Fruit fly (Drosophila melanogaster) whole organism, embryonic: ENCODE results near the gene Unc-115a.

Experiments
- Ada2b ChIP-seq: fragments of 200-800 bp; sonication (Bioruptor generic); IDR thresholded peaks from 2 replicates; pipeline ENCODE4 v1.3.6; 2022; ENCODE audit warnings: missing biosample characterization, missing genetic modification characterization
- Bgb ChIP-seq: fragments of 200-800 bp; sonication (Bioruptor generic); IDR thresholded peaks from 2 replicates; pipeline ENCODE4 v1.3.6; 2022; ENCODE audit warnings: missing biosample characterization, missing genetic modification characterization; ENCODE audit not compliant: partially characterized antibody
- C15 ChIP-seq: fragments of 200-800 bp; sonication (Bioruptor generic); IDR thresholded peaks from 3 replicates; pipeline ENCODE4 v1.3.6; 2022; ENCODE audit warnings: missing biosample characterization, missing genetic modification characterization
- CG10431 ChIP-seq: fragments of 200-800 bp; sonication (Bioruptor generic); optimal IDR thresholded peaks from 3 replicates; lab custom pipeline; 2018; ENCODE audit warnings: missing biosample characterization, mild to moderate bottlenecking, missing genetic modification characterization
- CG10959 ChIP-seq: fragments of 200-800 bp; sonication (Bioruptor generic); IDR thresholded peaks from 2 replicates; pipeline ENCODE4 v1.3.6; 2022; ENCODE audit warnings: missing biosample characterization, missing genetic modification characterization
- CG13287 ChIP-seq: fragments of 200-800 bp; sonication (Bioruptor generic); IDR thresholded peaks from 2 replicates; pipeline ENCODE4 v1.3.6; 2022; ENCODE audit warnings: missing biosample characterization, missing genetic modification characterization; ENCODE audit not compliant: partially characterized antibody
- CG13296 ChIP-seq: fragments of 200-800 bp; sonication (Bioruptor generic); optimal IDR thresholded peaks from 3 replicates; lab custom pipeline; 2018; ENCODE audit warnings: missing biosample characterization, mild to moderate bottlenecking, missing genetic modification characterization
- CG14710 ChIP-seq: fragments of 200-800 bp; sonication (Bioruptor generic); optimal IDR thresholded peaks from 3 replicates; lab custom pipeline; 2019; ENCODE audit warnings: missing biosample characterization, mild to moderate bottlenecking, missing genetic modification characterization, moderate library complexity
- CG1529 ChIP-seq: fragments of 200-800 bp; sonication (Bioruptor generic); optimal IDR thresholded peaks from 3 replicates; lab custom pipeline; 2018; ENCODE audit warnings: missing biosample characterization, missing genetic modification characterization
- CG16813 ChIP-seq: fragments of 200-800 bp; sonication (Bioruptor generic); IDR thresholded peaks from 3 replicates; pipeline ENCODE4 v1.3.6; 2022; ENCODE audit warnings: missing biosample characterization, missing genetic modification characterization; ENCODE audit not compliant: partially characterized antibody
- CG3407 ChIP-seq: fragments of 200-800 bp; sonication (Bioruptor generic); optimal IDR thresholded peaks from 2 replicates; lab custom pipeline; 2018; ENCODE audit warnings: missing biosample characterization, mild to moderate bottlenecking, missing genetic modification characterization
- CG6854 ChIP-seq: fragments of 200-800 bp; sonication (Bioruptor generic); optimal IDR thresholded peaks from 3 replicates; lab custom pipeline; 2017; ENCODE audit warnings: missing biosample characterization, mild to moderate bottlenecking, missing genetic modification characterization
- CG7357 ChIP-seq: fragments of 200-800 bp; sonication (Bioruptor generic); IDR thresholded peaks from 3 replicates; pipeline ENCODE4 v1.3.6; 2022; ENCODE audit warnings: missing biosample characterization, missing genetic modification characterization
- CG9437 ChIP-seq: fragments of 200-800 bp; sonication (Bioruptor generic); optimal IDR thresholded peaks from 2 replicates; lab custom pipeline; 2018; ENCODE audit warnings: missing biosample characterization, mild to moderate bottlenecking, missing genetic modification characterization
- CG9876 ChIP-seq: fragments of 200-800 bp; sonication (Bioruptor generic); optimal IDR thresholded peaks from 2 replicates; lab custom pipeline; 2016; ENCODE audit warnings: missing biosample characterization, missing genetic modification characterization
- CHES-1-like ChIP-seq: fragments of 200-800 bp; sonication (Bioruptor generic); optimal IDR thresholded peaks from 2 replicates; lab custom pipeline; 2016; ENCODE audit warnings: missing biosample characterization, missing genetic modification characterization
- Dll ChIP-seq: fragments of 200-800 bp; sonication (Bioruptor generic); IDR thresholded peaks from 4 replicates; pipeline ENCODE4 v1.3.6; 2022; ENCODE audit warnings: missing biosample characterization, missing genetic modification characterization; ENCODE audit not compliant: partially characterized antibody
- Gsc ChIP-seq: fragments of 200-800 bp; sonication (Bioruptor generic); IDR thresholded peaks from 2 replicates; pipeline ENCODE4 v1.3.6; 2022; ENCODE audit warnings: missing biosample characterization, missing genetic modification characterization
- HLH4C ChIP-seq: fragments of 200-800 bp; sonication (Bioruptor generic); IDR thresholded peaks from 3 replicates; pipeline ENCODE4 v1.3.6; 2022; ENCODE audit warnings: missing biosample characterization, missing genetic modification characterization; ENCODE audit not compliant: partially characterized antibody
- MESR4 ChIP-seq: fragments of 200-800 bp; sonication (Bioruptor generic); optimal IDR thresholded peaks from 2 replicates; lab custom pipeline; 2018; ENCODE audit warnings: missing biosample characterization, mild to moderate bottlenecking, missing genetic modification characterization, moderate library complexity
- Mrtf ChIP-seq: fragments of 200-800 bp; sonication (Bioruptor generic); IDR thresholded peaks from 3 replicates; pipeline ENCODE4 v1.3.6; 2022; ENCODE audit warnings: missing biosample characterization, missing genetic modification characterization
- NC2α ChIP-seq: fragments of 200-800 bp; sonication (Bioruptor generic); optimal IDR thresholded peaks from 2 replicates; lab custom pipeline; 2016; ENCODE audit warnings: missing biosample characterization, missing genetic modification characterization
- Nf-YA ChIP-seq: fragments of 200-800 bp; sonication (Bioruptor generic); IDR thresholded peaks from 2 replicates; pipeline ENCODE4 v1.3.6; 2022; ENCODE audit warnings: missing biosample characterization, missing genetic modification characterization
- Side ChIP-seq: fragments of 200-800 bp; sonication (Bioruptor generic); optimal IDR thresholded peaks from 2 replicates; lab custom pipeline; 2016; ENCODE audit warnings: missing biosample characterization, missing genetic modification characterization
- Six4 ChIP-seq: fragments of 200-800 bp; sonication (Bioruptor generic); optimal IDR thresholded peaks from 2 replicates; lab custom pipeline; 2016; ENCODE audit warnings: missing biosample characterization, missing genetic modification characterization
- Sry-β ChIP-seq: fragments of 200-800 bp; sonication (Bioruptor generic); optimal IDR thresholded peaks from 2 replicates; lab custom pipeline; 2018; ENCODE audit warnings: missing biosample characterization, mild to moderate bottlenecking, missing genetic modification characterization, moderate library complexity
- Stat92E ChIP-seq, 3 experiments: fragments of >200 bp in 2 of 3; fragments of 200-800 bp in 1 of 3; sonication (Bioruptor generic) in 1 of 3; optimal IDR thresholded peaks; 2 replicates each; lab custom pipeline; 2017 to 2019; ENCODE audit warnings: missing biosample characterization in 3 of 3, missing genetic modification characterization in 3 of 3, mild to moderate bottlenecking in 1 of 3, moderate library complexity in 1 of 3
- Usf ChIP-seq: fragments of 200-800 bp; sonication (Bioruptor generic); optimal IDR thresholded peaks from 2 replicates; lab custom pipeline; 2017; ENCODE audit warnings: missing genotype, missing biosample characterization, missing genetic modification characterization
- Xbp1 ChIP-seq: fragments of 200-800 bp; sonication (Bioruptor generic); optimal IDR thresholded peaks from 3 replicates; lab custom pipeline; 2016; ENCODE audit warnings: missing biosample characterization, mild to moderate bottlenecking, missing genetic modification characterization
- YL-1 ChIP-seq: fragments of 200-800 bp; sonication (Bioruptor generic); optimal IDR thresholded peaks from 3 replicates; lab custom pipeline; 2017; ENCODE audit warnings: missing biosample characterization, mild to moderate bottlenecking, missing genetic modification characterization
- az2 ChIP-seq: fragments of 200-800 bp; sonication (Bioruptor generic); optimal IDR thresholded peaks from 3 replicates; lab custom pipeline; 2016; ENCODE audit warnings: missing biosample characterization, missing genetic modification characterization
- caup ChIP-seq: fragments of 200-800 bp; sonication (Bioruptor generic); optimal IDR thresholded peaks from 3 replicates; lab custom pipeline; 2017; ENCODE audit warnings: missing biosample characterization, mild to moderate bottlenecking, missing genetic modification characterization, moderate library complexity; ENCODE audit not compliant: severe bottlenecking
- crc ChIP-seq: fragments of 200-800 bp; sonication (Bioruptor generic); optimal IDR thresholded peaks from 2 replicates; lab custom pipeline; 2016; ENCODE audit warnings: missing biosample characterization, missing genetic modification characterization
- croc ChIP-seq: fragments of 200-800 bp; sonication (Bioruptor generic); conservative IDR thresholded peaks from 3 replicates; pipeline ENCODE4 v1.3.6; 2022; ENCODE audit warnings: missing biosample characterization, missing genetic modification characterization
- exex ChIP-seq: fragments of 200-800 bp; sonication (Bioruptor generic); optimal IDR thresholded peaks from 4 replicates; lab custom pipeline; 2018; ENCODE audit warnings: missing biosample characterization, mild to moderate bottlenecking, missing genetic modification characterization, moderate library complexity
- fd3F ChIP-seq: fragments of 200-800 bp; sonication (Bioruptor generic); optimal IDR thresholded peaks from 2 replicates; lab custom pipeline; 2018; ENCODE audit warnings: missing biosample characterization, mild to moderate bottlenecking, missing genetic modification characterization, moderate library complexity
- gcm2 ChIP-seq: fragments of 200-800 bp; sonication (Bioruptor generic); optimal IDR thresholded peaks from 2 replicates; lab custom pipeline; 2016; ENCODE audit warnings: missing biosample characterization, missing genetic modification characterization
- ham ChIP-seq: fragments of 200-800 bp; sonication (Bioruptor generic); IDR thresholded peaks from 2 replicates; pipeline ENCODE4 v1.3.6; 2022; ENCODE audit warnings: missing biosample characterization, missing genetic modification characterization
- lab ChIP-seq: fragments of 200-800 bp; sonication (Bioruptor generic); optimal IDR thresholded peaks from 3 replicates; lab custom pipeline; 2017; ENCODE audit warnings: missing biosample characterization, missing genetic modification characterization, mild to moderate bottlenecking, moderate library complexity, missing genetic modification reagents
- nom ChIP-seq: fragments of 200-800 bp; sonication (Bioruptor generic); optimal IDR thresholded peaks from 2 replicates; lab custom pipeline; 2017; ENCODE audit warnings: missing biosample characterization, missing genetic modification characterization, mild to moderate bottlenecking, moderate library complexity, missing genetic modification reagents
- ro ChIP-seq: fragments of 200-800 bp; sonication (Bioruptor generic); IDR thresholded peaks from 2 replicates; pipeline ENCODE4 v1.3.6; 2022; ENCODE audit warnings: missing biosample characterization, missing genetic modification characterization
- sens ChIP-seq: fragments of 200-800 bp; sonication (Bioruptor generic); peaks from one replicate; lab custom pipeline; 2016; ENCODE audit warnings: missing biosample characterization, missing genetic modification characterization
- seq ChIP-seq: fragments of 200-800 bp; sonication (Bioruptor generic); IDR thresholded peaks from 2 replicates; pipeline ENCODE4 v1.3.6; 2022; ENCODE audit warnings: missing biosample characterization, missing genetic modification characterization
- stwl ChIP-seq: fragments of 200-800 bp; sonication (Bioruptor generic); optimal IDR thresholded peaks from 3 replicates; lab custom pipeline; 2018; ENCODE audit warnings: missing biosample characterization, mild to moderate bottlenecking, missing genetic modification characterization, moderate library complexity
- tna ChIP-seq: fragments of 200-800 bp; sonication (Bioruptor generic); IDR thresholded peaks from 2 replicates; pipeline ENCODE4 v1.3.6; 2022; ENCODE audit warnings: missing biosample characterization, missing genetic modification characterization; ENCODE audit not compliant: partially characterized antibody
- twi ChIP-seq: fragments of 200-800 bp; optimal IDR thresholded peaks from 2 replicates; lab custom pipeline; 2019; ENCODE audit warnings: missing biosample characterization, mild to moderate bottlenecking, missing genetic modification characterization, moderate library complexity
- usp ChIP-seq: fragments of >200 bp; optimal IDR thresholded peaks from 2 replicates; lab custom pipeline; 2017; ENCODE audit warnings: missing biosample characterization, missing genetic modification characterization
- zen2 ChIP-seq: fragments of 200-800 bp; sonication (Bioruptor generic); IDR thresholded peaks from 3 replicates; pipeline ENCODE4 v1.3.6; 2022; ENCODE audit warnings: missing biosample characterization, missing genetic modification characterization; ENCODE audit not compliant: partially characterized antibody
- zfh1 ChIP-seq: fragments of 200-800 bp; sonication (Bioruptor generic); IDR thresholded peaks from 3 replicates; pipeline ENCODE4 v1.3.6; 2022; ENCODE audit warnings: missing biosample characterization, missing genetic modification characterization

The Unc-115a gene

dm6 chr3R:9679746-9680145 lies 25.5 kb downstream of the Unc-115a start, which contains the start of gene nmdyn-D7 (continued):
- TF ChIP-seq CG6854 (GFP tag; lab: Kevin White, UChicago) (no peak), sens (GFP tag; lab: Kevin White, UChicago) (peak; percentile 37), ham (GFP tag; lab: Robert Waterston, UW) (no peak), seq (GFP tag; lab: Robert Waterston, UW) (no peak), Side (GFP tag; lab: Kevin White, UChicago) (no peak), ro (GFP tag; lab: Robert Waterston, UW) (no peak), Ada2b (GFP tag; lab: Robert Waterston, UW) (no peak), CG1529 (GFP tag; lab: Kevin White, UChicago) (no peak), CG16813 (GFP tag; lab: Robert Waterston, UW) (no peak), CG3407 (GFP tag; lab: Kevin White, UChicago) (no peak), Sry-β (GFP tag; lab: Kevin White, UChicago) (no peak), NC2α (GFP tag; lab: Kevin White, UChicago) (no peak), Bgb (GFP tag; lab: Robert Waterston, UW) (peak; percentile 37; the same call in 1 of the 2 replicates), Nf-YA (GFP tag; lab: Robert Waterston, UW) (no peak), Dll (GFP tag; lab: Robert Waterston, UW) (0 out of 4 replicates have a peak, but pooled peaks have one; percentile 42), CG13296 (no peak), nom (GFP tag; lab: Kevin White, UChicago) (no peak), gcm2 (GFP tag; lab: Kevin White, UChicago) (no peak), Xbp1 (GFP tag; lab: Kevin White, UChicago) (no peak), zfh1 (GFP tag; lab: Robert Waterston, UW) (no peak), Mrtf (GFP tag; lab: Robert Waterston, UW) (no peak), usp (GFP tag; lab: Kevin White, UChicago) (no peak), CG10959 (GFP tag; lab: Robert Waterston, UW) (no peak), croc (GFP tag; lab: Robert Waterston, UW) (no peak), CG10431 (no peak), zen2 (GFP tag; lab: Robert Waterston, UW) (no peak; the same call in 2 of the 3 replicates), Usf (no peak), stwl (tag; lab: Kevin White, UChicago) (peak; percentile 59), CG9437 (GFP tag; lab: Kevin White, UChicago) (no peak), Six4 (GFP tag; lab: Kevin White, UChicago) (no peak), twi (tag; lab: Kevin White, UChicago) (no peak), CG13287 (peak; percentile 24; the same call in 1 of the 2 replicates), tna (GFP tag; lab: Robert Waterston, UW) (no peak), lab (GFP tag; lab: Kevin White, UChicago) (no peak), caup (GFP tag; lab: Kevin White, UChicago) (no peak), CG9876 (GFP tag; lab: Kevin White, UChicago) (no peak), fd3F (GFP tag; lab: Kevin White, UChicago) (peak; percentile 13), CG14710 (tag; lab: Kevin White, UChicago) (peak; percentile 38), YL-1 (peak; percentile 50), HLH4C (GFP tag; lab: Robert Waterston, UW) (no peak), CHES-1-like (no peak), Stat92E (GFP tag; optimal IDR thresholded peaks at IDR 0.05; lab: Kevin White, UChicago) (no peak), C15 (GFP tag; lab: Robert Waterston, UW) (no peak), exex (tag; lab: Kevin White, UChicago) (no peak), crc (GFP tag; lab: Kevin White, UChicago) (no peak), Gsc (no peak), MESR4 (peak; percentile 44), az2 (GFP tag; lab: Kevin White, UChicago) (no peak), CG7357 (GFP tag; lab: Robert Waterston, UW) (no peak)
